Fruit fly (Drosophila melanogaster) whole organism, embryonic: Measurements from ENCODE around the gene ND-18.

Experiments used
- Atf3 ChIP-seq: fragments of 200-800 bp; sonication (Bioruptor generic); optimal IDR thresholded peaks from 3 replicates; lab custom pipeline; 2016; ENCODE audit warnings: missing biosample characterization, missing genetic modification characterization
- CG10147 ChIP-seq: fragments of 200-800 bp; sonication (Bioruptor generic); optimal IDR thresholded peaks from 2 replicates; lab custom pipeline; 2019; ENCODE audit warnings: missing biosample characterization, mild to moderate bottlenecking, missing genetic modification characterization, moderate library complexity
- CG10274 ChIP-seq: fragments of 200-800 bp; sonication (Bioruptor generic); optimal IDR thresholded peaks from 3 replicates; lab custom pipeline; 2017; ENCODE audit warnings: missing biosample characterization, mild to moderate bottlenecking, missing genetic modification characterization
- CG10565 ChIP-seq: fragments of 200-800 bp; sonication (Bioruptor generic); optimal IDR thresholded peaks from 3 replicates; lab custom pipeline; 2016; ENCODE audit warnings: missing biosample characterization, mild to moderate bottlenecking, missing genetic modification characterization
- CG10979 ChIP-seq: fragments of 200-800 bp; sonication (Bioruptor generic); optimal IDR thresholded peaks from 2 replicates; lab custom pipeline; 2018; ENCODE audit warnings: missing biosample characterization, mild to moderate bottlenecking, missing genetic modification characterization, moderate library complexity
- CG12071 ChIP-seq: fragments of 200-800 bp; sonication (Bioruptor generic); optimal IDR thresholded peaks from 3 replicates; lab custom pipeline; 2018; ENCODE audit warnings: missing biosample characterization, mild to moderate bottlenecking, missing genetic modification characterization
- CG1529 ChIP-seq: fragments of 200-800 bp; sonication (Bioruptor generic); optimal IDR thresholded peaks from 3 replicates; lab custom pipeline; 2018; ENCODE audit warnings: missing biosample characterization, missing genetic modification characterization
- CG17829 ChIP-seq: fragments of 200-800 bp; optimal IDR thresholded peaks from 2 replicates; lab custom pipeline; 2019; ENCODE audit warnings: missing biosample characterization, mild to moderate bottlenecking, missing genetic modification characterization, moderate library complexity
- CG18011 ChIP-seq: fragments of 200-800 bp; sonication (Bioruptor generic); optimal IDR thresholded peaks from 2 replicates; lab custom pipeline; 2017; ENCODE audit warnings: missing biosample characterization, missing genetic modification characterization, mild to moderate bottlenecking, moderate library complexity, missing genotype
- CG18764 ChIP-seq: fragments of 200-800 bp; sonication (Bioruptor generic); optimal IDR thresholded peaks from 3 replicates; lab custom pipeline; 2016; ENCODE audit warnings: missing biosample characterization, missing genetic modification characterization
- CG2678 ChIP-seq: fragments of 200-800 bp; sonication (Bioruptor generic); optimal IDR thresholded peaks from 3 replicates; lab custom pipeline; 2019; ENCODE audit warnings: missing biosample characterization, mild to moderate bottlenecking, missing genetic modification characterization, moderate library complexity
- CG30403 ChIP-seq: fragments of 200-800 bp; sonication (Bioruptor generic); optimal IDR thresholded peaks from 3 replicates; lab custom pipeline; 2016; ENCODE audit warnings: missing biosample characterization, missing genetic modification characterization
- CG31388 ChIP-seq: fragments of 200-800 bp; sonication (Bioruptor generic); optimal IDR thresholded peaks from 2 replicates; lab custom pipeline; 2016; ENCODE audit warnings: missing biosample characterization, missing genetic modification characterization
- CG3281 ChIP-seq: fragments of 200-800 bp; sonication (Bioruptor generic); optimal IDR thresholded peaks from 3 replicates; lab custom pipeline; 2017; ENCODE audit warnings: missing biosample characterization, mild to moderate bottlenecking, missing genetic modification characterization
- CG6254 ChIP-seq: fragments of 200-800 bp; sonication (Bioruptor generic); optimal IDR thresholded peaks from 3 replicates; lab custom pipeline; 2017; ENCODE audit warnings: mild to moderate bottlenecking, missing biosample characterization, missing genetic modification reagents, missing genetic modification characterization
- CG6813 ChIP-seq: fragments of 200-800 bp; sonication (Bioruptor generic); optimal IDR thresholded peaks from 2 replicates; lab custom pipeline; 2017; ENCODE audit warnings: missing biosample characterization, missing genetic modification characterization, mild to moderate bottlenecking, moderate library complexity, missing genetic modification reagents
- CG7839 ChIP-seq: fragments of 200-800 bp; sonication (Bioruptor generic); optimal IDR thresholded peaks from 3 replicates; lab custom pipeline; 2018; ENCODE audit warnings: missing biosample characterization, mild to moderate bottlenecking, missing genetic modification characterization, moderate library complexity
- CG9727 ChIP-seq: fragments of 200-800 bp; sonication (Bioruptor generic); optimal IDR thresholded peaks from 3 replicates; lab custom pipeline; 2017; ENCODE audit warnings: missing biosample characterization, mild to moderate bottlenecking, missing genetic modification characterization
- CHES-1-like ChIP-seq: fragments of 200-800 bp; sonication (Bioruptor generic); optimal IDR thresholded peaks from 2 replicates; lab custom pipeline; 2016; ENCODE audit warnings: missing biosample characterization, missing genetic modification characterization
- Dip2 ChIP-seq: fragments of 200-800 bp; sonication (Bioruptor generic); IDR thresholded peaks from 2 replicates; pipeline ENCODE4 v1.3.6; 2022; ENCODE audit warnings: missing biosample characterization, missing genetic modification characterization
- Dref ChIP-seq: fragments of 200-800 bp; sonication (Bioruptor generic); IDR thresholded peaks from 2 replicates; pipeline ENCODE4 v1.3.6; 2022; ENCODE audit warnings: missing biosample characterization, missing genetic modification characterization
- ERR ChIP-seq: fragments of 200-800 bp; sonication (Bioruptor generic); optimal IDR thresholded peaks from 2 replicates; lab custom pipeline; 2016; ENCODE audit warnings: missing biosample characterization, missing genetic modification characterization
- HHEX ChIP-seq: fragments of 200-800 bp; sonication (Bioruptor generic); optimal IDR thresholded peaks from 3 replicates; lab custom pipeline; 2017; ENCODE audit warnings: missing biosample characterization, mild to moderate bottlenecking, missing genetic modification characterization, missing genetic modification reagents
- Hand ChIP-seq: fragments of 200-800 bp; sonication (Bioruptor generic); optimal IDR thresholded peaks from 2 replicates; lab custom pipeline; 2017; ENCODE audit warnings: mild to moderate bottlenecking, missing biosample characterization, missing genetic modification reagents, missing genetic modification characterization
- Hr51 ChIP-seq, 2 experiments: fragments of 200-800 bp; sonication (Bioruptor generic); optimal IDR thresholded peaks; 2 replicates in 1 of 2; 3 replicates in 1 of 2; lab custom pipeline; 2016 to 2018; ENCODE audit warnings: missing biosample characterization in 2 of 2, missing genetic modification characterization in 2 of 2, mild to moderate bottlenecking in 1 of 2, moderate library complexity in 1 of 2
- Hr78 ChIP-seq, 2 experiments: fragments of 200-800 bp in 1 of 2; fragments of >200 bp in 1 of 2; sonication (Bioruptor generic) in 1 of 2; optimal IDR thresholded peaks; 2 replicates each; lab custom pipeline; 2017 to 2019; ENCODE audit warnings: missing biosample characterization in 2 of 2, missing genetic modification characterization in 2 of 2, mild to moderate bottlenecking in 1 of 2, moderate library complexity in 1 of 2
- Meics ChIP-seq: fragments of 200-800 bp; sonication (Bioruptor generic); optimal IDR thresholded peaks from 2 replicates; lab custom pipeline; 2017; ENCODE audit warnings: missing biosample characterization, mild to moderate bottlenecking, missing genetic modification characterization
- Nf-YA ChIP-seq: fragments of 200-800 bp; sonication (Bioruptor generic); IDR thresholded peaks from 2 replicates; pipeline ENCODE4 v1.3.6; 2022; ENCODE audit warnings: missing biosample characterization, missing genetic modification characterization
- Poxn ChIP-seq: fragments of 200-800 bp; sonication (Bioruptor generic); IDR thresholded peaks from 2 replicates; pipeline ENCODE4 v1.3.6; 2022; ENCODE audit warnings: missing biosample characterization, missing genetic modification characterization
- Rx ChIP-seq: fragments of 200-800 bp; sonication (Bioruptor generic); IDR thresholded peaks from 2 replicates; pipeline ENCODE4 v1.3.6; 2022; ENCODE audit warnings: missing biosample characterization, missing genetic modification characterization
- Side ChIP-seq: fragments of 200-800 bp; sonication (Bioruptor generic); optimal IDR thresholded peaks from 2 replicates; lab custom pipeline; 2016; ENCODE audit warnings: missing biosample characterization, missing genetic modification characterization
- Sin3A ChIP-seq: fragments of >200 bp; optimal IDR thresholded peaks from 2 replicates; lab custom pipeline; 2018
- cg ChIP-seq: fragments of 200-800 bp; sonication (Bioruptor generic); optimal IDR thresholded peaks from 3 replicates; lab custom pipeline; 2019; ENCODE audit warnings: missing biosample characterization, mild to moderate bottlenecking, missing genetic modification characterization, moderate library complexity
- chif ChIP-seq, 2 experiments: fragments of 200-800 bp; sonication (Bioruptor generic); optimal IDR thresholded peaks; 3 replicates each; lab custom pipeline; 2016; ENCODE audit warnings: missing biosample characterization in 2 of 2, missing genetic modification characterization in 2 of 2
- chn ChIP-seq: fragments of 200-800 bp; sonication (Bioruptor generic); optimal IDR thresholded peaks from 2 replicates; lab custom pipeline; 2016; ENCODE audit warnings: missing biosample characterization, missing genetic modification characterization
- ems ChIP-seq: fragments of 200-800 bp; sonication (Bioruptor generic); optimal IDR thresholded peaks from 3 replicates; lab custom pipeline; 2016; ENCODE audit warnings: missing biosample characterization, missing genetic modification characterization
- fd102C ChIP-seq: fragments of 200-800 bp; sonication (Bioruptor generic); optimal IDR thresholded peaks from 2 replicates; lab custom pipeline; 2018; ENCODE audit warnings: missing biosample characterization, mild to moderate bottlenecking, missing genetic modification characterization, moderate library complexity
- fd3F ChIP-seq: fragments of 200-800 bp; sonication (Bioruptor generic); optimal IDR thresholded peaks from 2 replicates; lab custom pipeline; 2018; ENCODE audit warnings: missing biosample characterization, mild to moderate bottlenecking, missing genetic modification characterization, moderate library complexity
- gem ChIP-seq: fragments of 200-800 bp; sonication (Bioruptor generic); optimal IDR thresholded peaks from 2 replicates; lab custom pipeline; 2019; ENCODE audit warnings: missing biosample characterization, mild to moderate bottlenecking, missing genetic modification characterization, moderate library complexity
- hth ChIP-seq: fragments of >200 bp; optimal IDR thresholded peaks from 2 replicates; lab custom pipeline; 2017; ENCODE audit warnings: inconsistent platforms
- jigr1 ChIP-seq: fragments of 200-800 bp; sonication (Bioruptor generic); IDR thresholded peaks from 3 replicates; pipeline ENCODE4 v1.3.6; 2022; ENCODE audit warnings: missing biosample characterization, missing genetic modification characterization
- kah ChIP-seq: fragments of 200-800 bp; sonication (Bioruptor generic); optimal IDR thresholded peaks from 2 replicates; lab custom pipeline; 2018; ENCODE audit warnings: missing biosample characterization, mild to moderate bottlenecking, missing genetic modification characterization
- klu ChIP-seq: fragments of 200-800 bp; sonication (Bioruptor generic); IDR thresholded peaks from 2 replicates; pipeline ENCODE4 v1.3.6; 2022; ENCODE audit warnings: missing biosample characterization, missing genetic modification characterization
- onecut ChIP-seq: fragments of 200-800 bp; sonication (Bioruptor generic); IDR thresholded peaks from 2 replicates; pipeline ENCODE4 v1.3.6; 2022; ENCODE audit warnings: missing biosample characterization, missing genetic modification characterization
- repo ChIP-seq: fragments of 200-800 bp; sonication (Bioruptor generic); optimal IDR thresholded peaks from 2 replicates; lab custom pipeline; 2016; ENCODE audit warnings: missing biosample characterization, missing genetic modification characterization
- shn ChIP-seq: fragments of 200-800 bp; sonication (Bioruptor generic); optimal IDR thresholded peaks from 3 replicates; lab custom pipeline; 2016; ENCODE audit warnings: missing biosample characterization, missing genetic modification characterization
- sqz ChIP-seq: fragments of 200-800 bp; sonication (Bioruptor generic); optimal IDR thresholded peaks from 3 replicates; lab custom pipeline; 2018; ENCODE audit warnings: missing biosample characterization, mild to moderate bottlenecking, missing genetic modification characterization
- tup ChIP-seq: fragments of 200-800 bp; sonication (Bioruptor generic); optimal IDR thresholded peaks from 2 replicates; lab custom pipeline; 2016; ENCODE audit warnings: missing biosample characterization, mild to moderate bottlenecking, missing genetic modification characterization, moderate library complexity
- wdn ChIP-seq: fragments of 200-800 bp; sonication (Bioruptor generic); IDR thresholded peaks from 2 replicates; pipeline ENCODE4 v1.3.6; 2022; ENCODE audit warnings: missing biosample characterization, missing genetic modification characterization

Gene ND-18

DNA sequence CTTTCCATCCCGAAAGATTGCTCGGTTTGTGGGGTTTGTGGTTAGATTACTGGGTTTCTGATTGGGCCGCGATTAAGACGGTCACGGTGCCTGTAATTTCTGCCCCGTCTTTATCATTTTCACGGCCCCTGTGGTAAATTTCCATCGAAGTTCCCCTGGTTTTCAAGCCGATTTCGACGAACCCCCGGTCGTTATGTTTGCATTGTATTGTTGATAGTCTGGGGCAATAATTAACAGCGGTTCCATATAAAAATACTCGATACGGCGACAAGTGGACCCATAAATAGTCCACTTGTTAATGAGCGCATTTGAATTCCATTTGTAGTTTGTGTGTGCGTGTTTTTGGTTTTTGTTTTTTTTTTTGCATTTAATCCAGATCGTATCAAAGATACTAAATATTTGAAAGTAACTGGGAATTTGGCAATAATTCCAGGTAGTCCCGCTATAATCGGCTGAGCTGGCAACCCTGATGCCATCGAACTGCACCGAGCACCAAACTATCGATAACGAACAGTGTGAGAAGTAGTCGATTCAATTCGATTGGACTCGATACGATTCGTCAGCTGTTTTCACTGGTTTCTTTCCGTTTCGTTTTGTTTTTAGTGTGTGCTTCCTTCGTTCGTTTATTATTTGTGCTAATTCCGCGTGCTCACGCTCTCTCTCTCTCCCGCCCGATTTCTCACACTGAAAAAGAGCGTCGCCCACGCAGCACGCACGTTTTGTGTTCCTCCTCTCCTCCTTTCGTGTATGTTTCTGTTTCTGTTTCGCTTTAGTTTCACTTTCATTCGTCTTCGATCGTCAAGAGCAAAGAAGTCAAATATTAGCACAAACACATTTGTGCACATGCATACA is 13.3 kb downstream of the ND-18 start (continued):
- no peak for TF ChIP-seq Nf-YA
- peak; percentile 29 for TF ChIP-seq CG6813 (GFP tag; lab: Kevin White, UChicago)
- TF ChIP-seq Side (GFP tag; lab: Kevin White, UChicago) = peak; percentile 40
- TF ChIP-seq cg (GFP tag; lab: Kevin White, UChicago) = peak; percentile 50
- peak; percentile 32; the same call in 1 of the 2 replicates for TF ChIP-seq onecut (GFP tag; lab: Robert Waterston, UW)
- no peak for TF ChIP-seq gem (tag; lab: Kevin White, UChicago)
- 0 out of 2 replicates have a peak, but pooled peaks have one; percentile 20 for TF ChIP-seq klu (GFP tag; lab: Robert Waterston, UW)
- peak; percentile 22 for TF ChIP-seq Meics
- TF ChIP-seq fd3F (GFP tag; lab: Kevin White, UChicago) = no peak
- peak; percentile 48 for TF ChIP-seq CG30403
- peak; percentile 44 for TF ChIP-seq Sin3A
- no peak for TF ChIP-seq CG10147 (GFP tag; lab: Kevin White, UChicago)
- TF ChIP-seq Rx (GFP tag; lab: Robert Waterston, UW) = no peak
- no peak for TF ChIP-seq ems (GFP tag; lab: Kevin White, UChicago)
- TF ChIP-seq Atf3 (GFP tag; lab: Kevin White, UChicago) = no peak
- no peak for TF ChIP-seq hth
- TF ChIP-seq CG1529 (GFP tag; lab: Kevin White, UChicago) = no peak
- TF ChIP-seq CG18764 = no peak
- no peak for TF ChIP-seq Poxn
- TF ChIP-seq shn (GFP tag; lab: Kevin White, UChicago) = no peak
- TF ChIP-seq CG7839 = no peak
- TF ChIP-seq CG6254 (GFP tag; lab: Kevin White, UChicago) = peak; percentile 6
- TF ChIP-seq chif (GFP tag; optimal IDR thresholded peaks at IDR 0.05; lab: Kevin White, UChicago) = no peak
- no peak for TF ChIP-seq Dip2 (GFP tag; lab: Robert Waterston, UW)
- TF ChIP-seq CG18011 (GFP tag; lab: Kevin White, UChicago) = no peak
- no peak for TF ChIP-seq sqz
- TF ChIP-seq CG10565 (GFP tag; lab: Kevin White, UChicago) = no peak
- peak; percentile 7 for TF ChIP-seq kah (GFP tag; lab: Kevin White, UChicago)
- no peak for TF ChIP-seq CG31388 (GFP tag; lab: Kevin White, UChicago)
- no peak for TF ChIP-seq fd102C (GFP tag; lab: Kevin White, UChicago)
- TF ChIP-seq CG10274 (GFP tag; lab: Kevin White, UChicago) = no peak
- no peak for TF ChIP-seq tup (GFP tag; lab: Kevin White, UChicago)
- TF ChIP-seq Hr78 (GFP tag; optimal IDR thresholded peaks at IDR 0.05; lab: Kevin White, UChicago) = no peak
- TF ChIP-seq wdn (GFP tag; lab: Robert Waterston, UW) = no peak
- TF ChIP-seq CHES-1-like (GFP tag; lab: Kevin White, UChicago) = peak; percentile 66
- TF ChIP-seq jigr1 = no peak
- no peak for TF ChIP-seq HHEX
- no peak for TF ChIP-seq CG2678 (tag; lab: Kevin White, UChicago)
- peak; percentile 72 for TF ChIP-seq ERR (GFP tag; lab: Kevin White, UChicago)
- TF ChIP-seq CG3281 (GFP tag; lab: Kevin White, UChicago) = peak; percentile 36
- peak; percentile 88 for TF ChIP-seq Dref (GFP tag; lab: Robert Waterston, UW)
- peak; percentile 14 for TF ChIP-seq CG9727 (GFP tag; lab: Kevin White, UChicago)
- TF ChIP-seq CG10979 (tag; lab: Kevin White, UChicago) = peak; percentile 8
- no peak for TF ChIP-seq Hr51 (GFP tag; optimal IDR thresholded peaks at IDR 0.05; lab: Kevin White, UChicago)
- TF ChIP-seq repo = no peak
- TF ChIP-seq CG17829 (tag; lab: Kevin White, UChicago) = peak; percentile 34
- peak; percentile 43 for TF ChIP-seq Hand (GFP tag; lab: Kevin White, UChicago)
- no peak for TF ChIP-seq CG12071
- peak; percentile 22 for TF ChIP-seq chn (GFP tag; lab: Kevin White, UChicago)
